Fruit fly (Drosophila melanogaster) whole organism: Measurements from ENCODE around the gene Or71a.

Experiments used
- CG8478 ChIP-seq: fragments of >200 bp; optimal IDR thresholded peaks from 2 replicates; lab custom pipeline; 2018; ENCODE audit warnings: inconsistent platforms
- pan ChIP-seq: fragments of >200 bp; optimal IDR thresholded peaks from 2 replicates; lab custom pipeline; 2017
- usp ChIP-seq: fragments of >200 bp; optimal IDR thresholded peaks from 2 replicates; lab custom pipeline; 2017; ENCODE audit warnings: missing biosample characterization, missing genetic modification characterization, mixed read lengths

dm6 chr3L:15099541-15099940 lies 21.3 kb upstream of the Or71a start:
- no peak for TF ChIP-seq pan (lab: Kevin White, UChicago)
- TF ChIP-seq CG8478 (lab: Kevin White, UChicago) = no peak
- TF ChIP-seq usp (GFP tag; lab: Kevin White, UChicago) = no peak
